Fruit fly (Drosophila melanogaster) ovary, adult (tissue): ENCODE results near the gene Reck.

ENCODE experiments used
- CG17801 ChIP-seq: fragments of 200-800 bp; optimal IDR thresholded peaks from 2 replicates; lab custom pipeline; 2019; ENCODE audit warnings: missing biosample characterization, mild to moderate bottlenecking, missing genetic modification characterization, moderate library complexity; ENCODE audit not compliant: partially characterized antibody

Gene Reck

DNA sequence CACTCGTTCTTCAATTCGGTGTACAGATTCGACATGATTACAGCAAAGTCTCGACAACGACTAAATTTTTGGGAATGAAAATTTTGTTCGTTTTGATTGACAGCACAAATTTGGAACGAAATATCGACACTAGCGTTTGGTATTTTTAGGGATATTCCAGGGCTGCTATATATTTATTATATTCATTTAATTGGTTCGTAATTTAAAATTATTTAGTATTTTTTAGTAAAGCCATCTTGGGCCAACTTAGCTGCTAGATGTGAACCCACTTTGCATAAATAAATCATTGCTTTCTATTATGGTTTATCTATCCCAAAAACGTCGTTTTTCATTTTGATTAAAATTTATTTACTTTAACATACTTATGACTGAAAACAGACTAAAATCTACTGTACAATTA lies 28.6 kb upstream of the Reck start, which contains the start of gene Rpn12R:
Gene Rpn12R (minus strand): TSS at position 101 of the 400 bp plus-strand sequence.
- no peak for TF ChIP-seq CG17801

DNA sequence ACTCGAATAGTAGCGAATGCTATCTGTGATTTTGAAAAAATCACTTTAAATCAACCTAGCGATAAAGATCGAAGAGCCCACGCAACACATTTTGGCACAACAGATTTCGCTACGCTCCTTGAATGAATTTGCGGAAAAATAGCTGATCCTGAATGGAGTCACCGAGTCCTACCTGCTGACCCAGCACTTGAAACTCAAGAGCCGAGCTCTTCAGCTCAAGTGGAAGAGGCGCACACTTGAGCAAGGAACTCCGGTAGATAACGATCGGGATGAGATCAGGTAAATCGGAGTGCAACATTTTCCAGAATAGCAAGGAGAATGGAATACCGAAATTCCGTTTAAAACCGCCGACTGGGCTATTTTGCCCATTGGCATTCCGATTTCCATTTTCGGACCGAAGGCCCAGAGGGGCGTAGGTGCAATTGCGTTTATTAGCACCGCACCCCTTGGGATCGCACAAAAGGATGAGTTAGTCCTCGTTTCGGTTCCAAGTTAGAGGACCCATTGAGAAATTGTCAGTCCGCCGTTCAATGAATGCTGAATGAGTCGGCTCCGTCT lies 26.5 kb upstream of the Reck start:
- no peak for TF ChIP-seq CG17801

DNA sequence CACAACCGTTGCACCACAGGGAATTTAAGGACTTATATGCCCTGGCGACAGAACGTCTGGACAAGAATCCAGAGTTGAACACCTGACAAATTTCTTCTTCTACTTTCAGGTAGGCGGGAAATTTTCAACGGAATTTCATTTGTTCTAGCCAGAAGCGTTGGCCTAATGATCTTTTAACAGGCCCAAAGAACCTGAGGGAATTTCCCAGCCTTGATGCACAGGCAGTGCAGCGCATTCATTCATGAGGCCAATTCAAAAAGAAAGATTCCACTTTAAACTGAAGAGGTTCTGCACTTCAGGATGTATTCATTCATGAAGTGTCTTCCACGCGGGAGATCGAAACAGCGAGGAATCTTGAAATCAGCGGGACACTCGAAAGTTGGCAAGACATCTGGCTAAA lies 25.6 kb upstream of the Reck start:
- no peak for TF ChIP-seq CG17801

DNA sequence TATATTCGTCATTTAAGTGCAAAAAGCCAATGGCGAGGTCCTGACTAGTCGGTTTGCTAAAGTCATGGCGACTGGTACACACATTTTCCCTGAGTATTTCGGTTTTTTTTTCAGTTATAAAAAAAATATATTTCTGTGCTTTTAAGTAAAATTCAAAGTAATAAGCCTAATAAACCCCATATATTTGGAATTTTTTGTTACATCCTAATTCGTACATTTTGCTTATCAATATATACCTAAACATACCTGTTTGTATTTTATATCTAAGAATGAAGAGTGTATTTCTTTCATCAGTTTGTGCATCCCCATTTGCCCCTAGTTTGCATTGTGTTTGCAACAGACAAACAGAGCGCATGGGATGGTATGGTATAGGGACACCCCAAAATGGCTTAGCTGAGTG lies 21.7 kb upstream of the Reck start:
- TF ChIP-seq CG17801: no peak

DNA sequence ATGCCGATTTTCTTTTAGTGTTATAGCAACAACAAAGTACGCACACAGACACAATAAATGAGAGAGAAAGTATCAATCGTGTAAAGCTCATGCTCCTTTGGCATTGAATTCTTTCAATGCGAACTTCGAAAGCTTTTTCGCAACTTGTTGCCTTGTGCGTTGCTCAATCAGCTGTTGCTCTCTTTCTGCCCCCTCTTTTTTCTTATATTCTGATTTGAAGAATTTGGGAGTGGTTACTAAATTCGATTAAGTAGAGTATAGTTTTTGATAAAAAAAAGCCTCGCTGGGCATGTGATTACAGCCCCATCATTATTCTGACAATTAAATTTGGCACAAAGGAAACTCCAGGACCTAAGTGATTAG lies 20.8 kb upstream of the Reck start:
- no peak for TF ChIP-seq CG17801

DNA sequence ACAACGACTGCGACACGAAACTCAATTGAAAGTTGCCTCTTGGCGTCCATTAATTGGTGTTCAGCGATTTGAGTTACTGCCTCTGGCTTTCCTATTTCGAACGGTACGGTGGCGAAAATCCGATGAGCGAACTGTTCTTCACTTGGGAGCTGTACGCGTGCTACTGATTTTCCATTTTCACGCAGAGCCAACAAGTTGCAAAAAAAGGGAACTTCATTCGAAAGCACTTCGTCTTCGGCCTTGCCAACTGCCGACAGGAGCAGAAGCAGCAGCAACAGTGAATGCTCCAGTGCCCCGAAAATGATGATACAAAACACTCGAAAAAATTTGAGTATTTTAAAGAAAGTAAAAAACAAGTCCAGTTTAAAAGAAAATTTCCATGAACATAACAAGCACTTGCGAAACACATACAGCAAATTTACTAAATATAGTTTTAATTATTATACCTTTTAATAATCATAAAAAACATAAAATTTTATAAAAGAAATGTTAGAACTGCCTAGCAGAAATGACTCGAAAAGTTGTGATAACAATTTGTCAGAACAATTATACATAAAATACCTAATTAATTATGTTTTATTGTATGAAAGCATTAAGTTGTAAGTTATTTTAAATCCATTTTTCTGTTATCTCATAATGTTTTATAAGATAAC lies 20.3 kb upstream of the Reck start:
- no peak for TF ChIP-seq CG17801

DNA sequence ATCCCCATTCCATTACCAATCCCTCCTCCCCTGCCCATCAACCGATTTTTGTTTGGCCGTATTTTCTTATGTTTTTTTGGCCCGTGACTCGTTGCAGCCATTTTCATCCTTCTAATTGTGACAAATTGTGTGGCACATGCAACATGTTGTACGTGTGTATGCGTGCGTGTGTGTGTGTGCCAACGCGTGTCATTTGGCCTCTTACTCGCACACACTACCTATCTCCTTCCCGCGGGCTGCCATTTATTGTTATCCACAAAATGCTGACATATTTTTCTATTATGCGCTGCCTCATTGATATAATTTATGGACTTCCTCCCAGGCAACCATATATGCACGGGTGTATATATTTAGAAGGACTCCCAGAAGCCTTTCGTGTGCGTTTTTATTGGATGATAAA lies 17.9 kb upstream of the Reck start:
- TF ChIP-seq CG17801: no peak

DNA sequence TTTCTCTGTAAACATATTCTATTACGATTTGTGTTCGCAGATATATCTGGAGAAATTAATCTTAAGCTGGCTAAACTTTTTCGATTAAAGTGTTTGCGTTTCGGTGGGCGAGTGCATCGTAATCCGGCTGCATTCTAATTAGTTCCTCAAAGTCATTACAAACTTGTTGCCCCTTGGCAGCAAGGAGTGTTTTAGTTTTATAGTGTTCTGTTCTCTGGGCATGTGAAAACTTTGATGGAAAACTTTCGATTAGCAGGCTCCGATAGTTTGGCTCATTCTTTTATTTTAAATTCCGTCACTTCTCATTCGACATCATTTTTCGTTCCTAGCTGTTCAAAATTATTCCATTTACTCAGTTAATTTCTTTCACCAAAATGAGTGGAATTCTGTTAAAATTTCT lies 9.3 kb upstream of the Reck start, which contains the start of gene CG32148:
Gene CG32148 (plus strand): TSS at position 301 of the 400 bp plus-strand sequence.
- no peak for TF ChIP-seq CG17801

DNA sequence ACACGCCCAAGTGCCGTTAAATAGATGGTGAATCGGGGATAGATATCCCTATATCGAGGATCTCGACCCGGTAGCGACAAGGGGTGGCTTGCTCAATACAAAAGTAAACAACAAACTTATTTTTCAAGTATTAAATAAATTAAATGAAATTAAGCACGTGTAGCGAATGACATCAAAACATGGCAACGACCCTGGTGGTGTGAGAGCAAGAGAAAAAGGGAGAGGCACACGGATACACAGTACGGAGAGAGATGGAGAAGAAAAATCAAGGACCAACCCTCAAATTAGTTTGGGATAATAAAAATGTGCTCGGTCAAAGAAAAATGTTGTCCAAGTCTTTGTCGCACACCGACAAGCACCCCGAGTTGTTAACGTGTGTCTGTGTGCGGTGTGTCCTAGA lies 7.1 kb upstream of the Reck start:
- no peak for TF ChIP-seq CG17801

DNA sequence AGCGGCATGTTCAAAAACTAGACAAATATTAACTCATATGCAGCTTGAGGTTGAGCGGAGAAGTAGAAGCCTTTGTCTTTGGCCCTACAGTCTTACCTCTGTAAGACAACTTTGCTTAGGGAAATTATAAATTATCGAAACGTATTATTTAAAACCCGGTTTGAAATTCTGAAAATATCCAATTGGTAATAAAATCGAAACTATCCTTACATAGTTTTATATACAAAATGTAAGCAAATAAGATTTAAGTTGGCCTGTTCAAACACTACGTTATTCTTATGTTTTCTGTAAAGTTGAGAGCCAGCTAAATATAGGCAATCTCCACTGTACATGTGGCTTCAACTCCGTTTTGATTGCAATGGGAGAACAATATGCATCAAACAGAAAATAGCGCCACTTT lies 566 bp downstream of the Reck start:
- TF ChIP-seq CG17801: no peak

DNA sequence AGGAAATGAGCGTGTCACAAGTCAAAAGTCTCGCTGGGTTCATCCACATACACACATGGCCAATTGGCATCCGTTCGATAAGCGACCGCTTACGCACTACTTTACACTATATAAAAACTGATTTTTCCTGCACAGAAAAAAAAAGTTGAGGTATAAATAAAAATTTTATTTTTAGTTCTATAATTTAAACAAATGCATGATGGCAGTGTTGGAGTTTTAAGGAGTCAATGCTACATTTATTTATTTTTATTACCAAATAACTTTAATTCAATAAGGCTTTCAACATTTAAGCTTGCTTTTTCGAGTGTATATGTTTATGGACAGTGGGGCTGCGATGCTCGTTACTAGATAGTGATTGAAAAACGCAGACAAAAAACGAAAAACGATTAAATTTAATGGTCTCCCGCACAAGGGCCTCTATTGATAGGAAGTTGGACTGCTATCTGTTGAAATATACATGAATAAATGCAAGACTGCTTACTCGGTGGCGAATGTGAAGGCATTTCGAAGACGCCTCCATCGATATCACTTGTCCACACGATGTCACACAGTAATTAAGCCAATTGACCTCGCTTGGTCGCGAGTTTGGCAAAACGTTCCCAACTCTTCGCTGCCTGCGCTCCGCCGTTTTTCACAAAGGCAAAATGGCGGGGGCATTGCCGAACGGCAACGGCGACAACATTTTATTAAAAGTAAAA lies 2.1 kb downstream of the Reck start:
- TF ChIP-seq CG17801: no peak

DNA sequence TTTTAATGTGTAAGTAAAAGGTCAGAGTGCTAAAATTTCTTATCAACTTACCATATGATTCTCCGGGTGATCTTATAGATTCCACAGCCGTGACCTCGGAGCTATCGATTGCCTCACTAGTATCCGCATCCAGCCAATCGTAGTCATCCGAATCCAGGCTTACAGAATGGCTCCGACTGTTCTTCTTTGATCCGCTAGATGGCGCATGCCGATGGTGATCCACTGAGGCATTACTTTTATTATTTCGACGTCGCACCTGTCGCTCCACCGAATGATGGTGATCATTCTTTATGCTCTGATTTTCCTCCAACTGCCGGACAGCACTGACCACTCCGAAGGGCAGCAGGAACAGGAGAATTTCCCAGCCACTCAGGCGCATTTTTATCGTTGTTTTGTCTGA lies 2.7 kb downstream of the Reck start:
- TF ChIP-seq CG17801: no peak

DNA sequence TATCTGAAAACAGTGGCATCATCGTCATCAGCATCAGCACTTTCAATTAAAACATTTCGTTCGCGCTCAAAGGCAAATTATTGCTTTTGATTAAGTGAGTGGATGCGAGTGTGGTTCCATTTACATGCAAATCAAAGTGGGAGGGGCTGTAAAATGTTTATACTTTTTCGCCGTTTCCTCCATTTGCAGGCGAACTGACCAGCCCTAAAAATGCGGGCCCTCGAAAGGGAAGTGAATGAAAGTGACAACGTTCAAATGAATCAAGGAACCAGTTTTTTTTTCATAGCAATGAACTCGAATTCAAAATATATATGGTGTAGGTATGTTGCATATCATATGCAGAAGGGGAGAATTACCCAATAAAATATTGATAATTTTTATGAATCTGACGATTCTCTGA lies 3.3 kb downstream of the Reck start:
- TF ChIP-seq CG17801: no peak

DNA sequence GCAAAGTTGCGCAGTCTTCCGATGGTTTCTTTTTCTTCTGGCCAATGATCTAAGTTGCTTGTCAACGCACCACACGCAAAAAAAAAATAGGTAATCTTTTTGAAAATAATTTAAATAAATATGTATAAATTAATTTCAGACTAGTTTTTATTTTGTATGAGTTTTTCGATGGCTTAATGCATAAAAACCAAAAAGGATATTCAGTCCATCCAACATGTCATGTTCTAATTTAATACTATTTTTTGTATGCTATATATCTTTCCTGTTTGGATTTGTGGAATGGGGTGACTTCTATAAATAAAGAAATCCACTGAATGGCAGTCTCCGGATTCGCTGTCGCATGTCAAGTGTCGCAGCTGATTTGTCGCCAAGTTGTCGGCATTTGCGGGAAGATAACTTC lies 4.2 kb downstream of the Reck start:
- TF ChIP-seq CG17801: no peak

DNA sequence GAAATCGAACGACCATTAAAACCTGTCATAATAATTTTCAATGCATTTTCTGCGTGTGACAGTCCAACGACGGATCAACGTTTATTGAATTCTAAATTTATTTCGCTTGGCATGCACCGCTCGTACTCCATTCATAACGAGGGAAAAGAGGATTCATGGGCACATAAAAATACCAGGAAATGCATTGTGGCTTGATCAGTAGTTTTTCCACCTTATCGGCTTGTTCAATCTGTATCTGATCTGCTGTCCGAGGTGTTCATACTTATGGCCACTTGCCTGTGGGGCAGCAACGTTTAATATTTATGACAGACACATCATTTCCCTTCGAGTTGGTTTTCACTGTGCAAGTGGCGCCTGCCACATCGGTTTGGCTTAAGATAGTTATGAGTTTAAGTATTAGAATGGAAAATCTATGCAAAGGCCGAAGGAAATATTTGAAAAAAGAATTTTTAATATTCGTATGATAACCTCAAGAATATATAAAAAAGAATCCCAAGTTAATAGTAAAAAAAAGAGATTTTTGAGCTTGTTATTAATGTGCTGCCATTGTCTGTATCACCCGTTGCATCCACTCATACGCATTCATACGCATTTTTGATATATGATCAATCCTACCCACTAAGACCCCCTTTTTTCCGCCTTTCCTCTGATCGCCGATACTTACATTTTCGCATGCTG lies 6.5 kb downstream of the Reck start:
- TF ChIP-seq CG17801: no peak

DNA sequence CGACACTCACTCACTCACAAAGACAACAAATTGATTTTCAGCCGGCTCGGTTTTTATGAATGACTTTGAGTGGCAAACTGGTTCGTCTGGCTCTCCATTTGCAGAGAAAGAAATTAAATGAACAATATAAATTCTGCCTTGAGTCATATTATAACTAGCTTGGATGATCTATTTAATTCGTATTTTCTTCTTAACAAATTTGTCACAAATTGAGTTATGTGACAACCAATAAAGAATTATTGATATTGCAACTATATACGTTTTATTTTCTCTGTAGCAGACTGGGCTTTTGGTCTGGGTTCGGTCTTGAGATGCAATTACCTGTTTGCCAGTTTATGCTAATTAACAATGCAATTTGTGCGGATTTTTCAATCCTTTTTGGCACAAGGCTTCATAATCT lies 7.0 kb downstream of the Reck start:
- no peak for TF ChIP-seq CG17801

DNA sequence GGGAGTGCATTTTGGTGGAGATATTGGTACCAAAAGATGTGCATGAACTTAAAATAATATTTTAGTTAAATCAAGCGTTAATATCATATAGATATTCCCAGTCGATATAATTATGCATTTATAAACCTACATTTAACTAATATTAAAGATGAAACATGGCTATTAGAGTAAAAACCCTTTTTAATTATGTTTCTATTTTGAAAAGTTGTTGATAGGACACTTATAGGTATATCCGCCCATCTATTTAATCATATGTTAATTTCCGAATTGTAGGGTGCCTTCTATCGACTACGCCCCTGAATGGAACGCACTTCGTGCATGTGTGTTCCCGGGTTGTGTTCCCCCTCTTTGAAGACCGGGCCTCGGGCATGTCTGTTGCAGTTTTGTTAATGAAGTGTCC lies 8.1 kb downstream of the Reck start:
- no peak for TF ChIP-seq CG17801

DNA sequence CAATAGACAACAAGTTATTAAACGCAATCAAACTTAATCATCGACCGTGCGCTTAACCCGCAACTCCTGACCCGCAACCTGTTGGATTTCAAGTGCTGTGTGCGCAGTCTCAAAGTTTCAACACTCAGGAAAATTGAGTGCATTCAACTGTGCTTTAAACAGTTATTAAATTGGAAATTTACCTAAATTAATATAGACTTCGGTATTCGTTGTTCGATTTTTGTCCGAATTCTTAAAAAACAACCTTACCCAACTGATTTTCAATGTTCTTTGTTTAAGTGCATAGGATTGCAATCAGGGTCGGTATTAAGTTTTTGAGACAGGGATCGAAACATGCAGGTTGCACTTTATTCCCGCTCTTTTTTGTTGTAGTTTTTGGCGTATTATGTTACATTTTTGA lies 8.8 kb downstream of the Reck start:
- TF ChIP-seq CG17801: no peak
